Fruit fly (Drosophila melanogaster) whole organism, embryonic: ENCODE data around the gene CG13862.
A peak's percentile ranks its signal among the peaks of the same experiment; 100 is the strongest.

Experiments used
- Atf6 ChIP-seq: fragments of 200-800 bp; sonication (Bioruptor generic); IDR thresholded peaks from 2 replicates; pipeline ENCODE4 v1.3.6; 2022; ENCODE audit warnings: missing biosample characterization, missing genetic modification characterization
- CG10565 ChIP-seq: fragments of 200-800 bp; sonication (Bioruptor generic); optimal IDR thresholded peaks from 3 replicates; lab custom pipeline; 2016; ENCODE audit warnings: missing biosample characterization, mild to moderate bottlenecking, missing genetic modification characterization
- CG10959 ChIP-seq: fragments of 200-800 bp; sonication (Bioruptor generic); IDR thresholded peaks from 2 replicates; pipeline ENCODE4 v1.3.6; 2022; ENCODE audit warnings: missing biosample characterization, missing genetic modification characterization
- CG13624 ChIP-seq: fragments of 200-800 bp; sonication (Bioruptor generic); optimal IDR thresholded peaks from 2 replicates; lab custom pipeline; 2016; ENCODE audit warnings: missing biosample characterization, missing genetic modification characterization
- CG17385 ChIP-seq: fragments of 200-800 bp; sonication (Bioruptor generic); optimal IDR thresholded peaks from 3 replicates; lab custom pipeline; 2018; ENCODE audit warnings: missing biosample characterization, mild to moderate bottlenecking, missing genetic modification characterization
- CG17912 ChIP-seq: fragments of 200-800 bp; sonication (Bioruptor generic); optimal IDR thresholded peaks from 2 replicates; lab custom pipeline; 2018; ENCODE audit warnings: missing biosample characterization, mild to moderate bottlenecking, missing genetic modification characterization
- CG2116 ChIP-seq: fragments of 200-800 bp; sonication (Bioruptor generic); optimal IDR thresholded peaks from 3 replicates; lab custom pipeline; 2018; ENCODE audit warnings: missing biosample characterization, mild to moderate bottlenecking, missing genetic modification characterization
- CG2199 ChIP-seq: fragments of 200-800 bp; sonication (Bioruptor generic); IDR thresholded peaks from 3 replicates; pipeline ENCODE4 v1.3.6; 2022; ENCODE audit warnings: missing biosample characterization, missing genetic modification characterization
- CG31224 ChIP-seq: fragments of 200-800 bp; sonication (Bioruptor generic); IDR thresholded peaks from 2 replicates; pipeline ENCODE4 v1.3.6; 2022; ENCODE audit warnings: missing biosample characterization, missing genetic modification characterization
- CG32772 ChIP-seq: fragments of 200-800 bp; sonication (Bioruptor generic); IDR thresholded peaks from 2 replicates; pipeline ENCODE4 v1.3.6; 2022; ENCODE audit warnings: missing biosample characterization, missing genetic modification characterization
- CG4404 ChIP-seq: fragments of 200-800 bp; sonication (Bioruptor generic); IDR thresholded peaks from 2 replicates; pipeline ENCODE4 v1.3.6; 2022; ENCODE audit warnings: missing biosample characterization, missing genetic modification characterization
- CG4707 ChIP-seq: fragments of 200-800 bp; sonication (Bioruptor generic); optimal IDR thresholded peaks from 2 replicates; lab custom pipeline; 2018; ENCODE audit warnings: missing biosample characterization, mild to moderate bottlenecking, missing genetic modification characterization, moderate library complexity
- CG5180 ChIP-seq: fragments of 200-800 bp; sonication (Bioruptor generic); optimal IDR thresholded peaks from 3 replicates; lab custom pipeline; 2017; ENCODE audit warnings: missing biosample characterization, missing genetic modification characterization, mild to moderate bottlenecking, moderate library complexity, missing genetic modification reagents
- CG6765 ChIP-seq: fragments of 200-800 bp; sonication (Bioruptor generic); optimal IDR thresholded peaks from 3 replicates; lab custom pipeline; 2017; ENCODE audit warnings: missing biosample characterization, mild to moderate bottlenecking, missing genetic modification characterization
- CG6854 ChIP-seq: fragments of 200-800 bp; sonication (Bioruptor generic); optimal IDR thresholded peaks from 3 replicates; lab custom pipeline; 2017; ENCODE audit warnings: missing biosample characterization, mild to moderate bottlenecking, missing genetic modification characterization
- CG7271 ChIP-seq: fragments of 200-800 bp; sonication (Bioruptor generic); optimal IDR thresholded peaks from 2 replicates; lab custom pipeline; 2018; ENCODE audit warnings: missing biosample characterization, mild to moderate bottlenecking, missing genetic modification characterization, moderate library complexity
- CG7963 ChIP-seq: fragments of 200-800 bp; sonication (Bioruptor generic); IDR thresholded peaks from 3 replicates; pipeline ENCODE4 v1.3.6; 2022; ENCODE audit warnings: missing biosample characterization, missing genetic modification characterization; ENCODE audit not compliant: partially characterized antibody
- CG7987 ChIP-seq: fragments of 200-800 bp; sonication (Bioruptor generic); optimal IDR thresholded peaks from 2 replicates; lab custom pipeline; 2018; ENCODE audit warnings: missing biosample characterization, mild to moderate bottlenecking, missing genetic modification characterization, moderate library complexity
- CG8089 ChIP-seq: fragments of 200-800 bp; sonication (Bioruptor generic); optimal IDR thresholded peaks from 3 replicates; lab custom pipeline; 2016; ENCODE audit warnings: missing biosample characterization, missing genetic modification characterization
- CG8924 ChIP-seq: fragments of 200-800 bp; optimal IDR thresholded peaks from 3 replicates; lab custom pipeline; 2019; ENCODE audit warnings: missing biosample characterization, mild to moderate bottlenecking, missing genetic modification characterization, moderate library complexity
- CG8944 ChIP-seq: fragments of 200-800 bp; sonication (Bioruptor generic); optimal IDR thresholded peaks from 3 replicates; lab custom pipeline; 2016; ENCODE audit warnings: missing biosample characterization, missing genetic modification characterization
- Chrac-16 ChIP-seq: fragments of 200-800 bp; sonication (Bioruptor generic); optimal IDR thresholded peaks from 3 replicates; lab custom pipeline; 2016; ENCODE audit warnings: missing biosample characterization, missing genetic modification characterization
- Dad ChIP-seq: fragments of 200-800 bp; sonication (Bioruptor generic); optimal IDR thresholded peaks from 3 replicates; lab custom pipeline; 2016; ENCODE audit warnings: missing biosample characterization, missing genetic modification characterization
- Dip2 ChIP-seq: fragments of 200-800 bp; sonication (Bioruptor generic); IDR thresholded peaks from 2 replicates; pipeline ENCODE4 v1.3.6; 2022; ENCODE audit warnings: missing biosample characterization, missing genetic modification characterization
- Gsc ChIP-seq: fragments of 200-800 bp; sonication (Bioruptor generic); IDR thresholded peaks from 2 replicates; pipeline ENCODE4 v1.3.6; 2022; ENCODE audit warnings: missing biosample characterization, missing genetic modification characterization
- HLHmδ ChIP-seq: fragments of 200-800 bp; sonication (Bioruptor generic); optimal IDR thresholded peaks from 2 replicates; lab custom pipeline; 2018; ENCODE audit warnings: missing biosample characterization, mild to moderate bottlenecking, missing genetic modification characterization, moderate library complexity
- NK7.1 ChIP-seq: fragments of 200-800 bp; sonication (Bioruptor generic); optimal IDR thresholded peaks from 3 replicates; lab custom pipeline; 2016; ENCODE audit warnings: missing biosample characterization, missing genetic modification characterization
- Neu2 ChIP-seq: fragments of 200-800 bp; sonication (Bioruptor generic); optimal IDR thresholded peaks from 3 replicates; lab custom pipeline; 2016; ENCODE audit warnings: missing biosample characterization, missing genetic modification characterization, borderline replicate concordance
- Pdp1 ChIP-seq, 2 experiments: fragments of 200-800 bp; sonication (Bioruptor generic); optimal IDR thresholded peaks; 3 replicates each; lab custom pipeline; 2016; ENCODE audit warnings: missing biosample characterization in 2 of 2, missing genetic modification characterization in 2 of 2, mild to moderate bottlenecking in 1 of 2, moderate library complexity in 1 of 2
- Poxn ChIP-seq: fragments of 200-800 bp; sonication (Bioruptor generic); IDR thresholded peaks from 2 replicates; pipeline ENCODE4 v1.3.6; 2022; ENCODE audit warnings: missing biosample characterization, missing genetic modification characterization
- Tbp ChIP-seq: fragments of >200 bp; optimal IDR thresholded peaks from 2 replicates; lab custom pipeline; 2018; ENCODE audit warnings: missing biosample characterization, missing genetic modification characterization
- aop ChIP-seq: fragments of 200-800 bp; sonication (Bioruptor generic); IDR thresholded peaks from 2 replicates; pipeline ENCODE4 v1.3.6; 2022; ENCODE audit warnings: missing biosample characterization, missing genetic modification characterization
- bigmax ChIP-seq: fragments of 200-800 bp; sonication (Bioruptor generic); optimal IDR thresholded peaks from 2 replicates; lab custom pipeline; 2018; ENCODE audit warnings: missing biosample characterization, mild to moderate bottlenecking, missing genetic modification characterization
- cg ChIP-seq: fragments of 200-800 bp; sonication (Bioruptor generic); optimal IDR thresholded peaks from 3 replicates; lab custom pipeline; 2019; ENCODE audit warnings: missing biosample characterization, mild to moderate bottlenecking, missing genetic modification characterization, moderate library complexity
- chm ChIP-seq: fragments of 200-800 bp; sonication (Bioruptor generic); IDR thresholded peaks from 2 replicates; pipeline ENCODE4 v1.3.6; 2022; ENCODE audit warnings: missing biosample characterization, missing genetic modification characterization
- dan ChIP-seq: fragments of 200-800 bp; sonication (Bioruptor generic); IDR thresholded peaks from 2 replicates; pipeline ENCODE4 v1.3.6; 2022; ENCODE audit warnings: missing biosample characterization, missing genetic modification characterization
- dm ChIP-seq: fragments of 200-800 bp; sonication (Bioruptor generic); optimal IDR thresholded peaks from 3 replicates; lab custom pipeline; 2016; ENCODE audit warnings: missing biosample characterization, missing genetic modification characterization
- gro ChIP-seq: fragments of 200-800 bp; sonication (Bioruptor generic); optimal IDR thresholded peaks from 2 replicates; lab custom pipeline; 2016; ENCODE audit warnings: missing biosample characterization, missing genetic modification characterization
- gsb-n ChIP-seq: fragments of 200-800 bp; sonication (Bioruptor generic); optimal IDR thresholded peaks from 3 replicates; lab custom pipeline; 2018; ENCODE audit warnings: missing biosample characterization, mild to moderate bottlenecking, missing genetic modification characterization
- lmd ChIP-seq: fragments of 200-800 bp; sonication (Bioruptor generic); IDR thresholded peaks from 2 replicates; pipeline ENCODE4 v1.3.6; 2022; ENCODE audit warnings: missing biosample characterization, missing genetic modification characterization
- lov ChIP-seq, 2 experiments: fragments of 200-800 bp in 1 of 2; fragments of >200 bp in 1 of 2; sonication (Bioruptor generic) in 1 of 2; IDR thresholded peaks in 1 of 2; optimal IDR thresholded peaks in 1 of 2; 2 replicates in 1 of 2; 3 replicates in 1 of 2; pipeline versions ENCODE4 v1.3.6 to Lab custom; 2017 to 2022; ENCODE audit warnings: missing biosample characterization in 1 of 2, missing genetic modification characterization in 1 of 2
- pho ChIP-seq: fragments of 200-800 bp; sonication (Bioruptor generic); optimal IDR thresholded peaks from 2 replicates; lab custom pipeline; 2016; ENCODE audit warnings: missing biosample characterization, missing genetic modification characterization
- ranshi ChIP-seq: fragments of 200-800 bp; sonication (Bioruptor generic); IDR thresholded peaks from 2 replicates; pipeline ENCODE4 v1.3.6; 2022; ENCODE audit warnings: missing biosample characterization, missing genetic modification characterization
- sc ChIP-seq, 3 experiments: fragments of >200 bp in 2 of 3; fragments of 200-800 bp in 1 of 3; sonication (Bioruptor generic) in 1 of 3; optimal IDR thresholded peaks; 2 replicates in 2 of 3; 3 replicates in 1 of 3; lab custom pipeline; 2017; ENCODE audit warnings: mild to moderate bottlenecking in 1 of 3, missing biosample characterization in 1 of 3, missing genetic modification characterization in 1 of 3, missing genetic modification reagents in 1 of 3
- sim ChIP-seq: fragments of 200-800 bp; sonication (Bioruptor generic); IDR thresholded peaks from 2 replicates; pipeline ENCODE4 v1.3.6; 2022; ENCODE audit warnings: missing biosample characterization, missing genetic modification characterization
- tio ChIP-seq: fragments of 200-800 bp; sonication (Bioruptor generic); optimal IDR thresholded peaks from 2 replicates; lab custom pipeline; 2017; ENCODE audit warnings: missing biosample characterization, missing genetic modification characterization, inconsistent platforms
- trem ChIP-seq: fragments of 200-800 bp; optimal IDR thresholded peaks from 3 replicates; lab custom pipeline; 2019; ENCODE audit warnings: missing biosample characterization, mild to moderate bottlenecking, missing genetic modification characterization, moderate library complexity
- ttk ChIP-seq: fragments of 200-800 bp; sonication (Bioruptor generic); IDR thresholded peaks from 2 replicates; pipeline ENCODE4 v2.1.2; 2022; ENCODE audit warnings: missing biosample characterization, missing genetic modification characterization
- zf30C ChIP-seq: fragments of 200-800 bp; sonication (Bioruptor generic); optimal IDR thresholded peaks from 3 replicates; lab custom pipeline; 2018; ENCODE audit warnings: missing biosample characterization, mild to moderate bottlenecking, missing genetic modification characterization

CG13862 gene

dm6 chr3R:22367126-22368076 is 35.6 kb downstream of the CG13862 start, which contains the start of the genes Polr3F and PyK (continued):
- no peak for TF ChIP-seq tio (GFP tag; lab: Kevin White, UChicago)
- TF ChIP-seq aop (GFP tag; lab: Robert Waterston, UW), result no peak
- TF ChIP-seq gro (GFP tag; lab: Kevin White, UChicago), result no peak
- TF ChIP-seq zf30C (GFP tag; lab: Kevin White, UChicago), result no peak
- no peak for TF ChIP-seq lmd (GFP tag; lab: Robert Waterston, UW)
- peak; percentile 25 for TF ChIP-seq cg (GFP tag; lab: Kevin White, UChicago)
- no peak for TF ChIP-seq CG2199 (GFP tag; lab: Robert Waterston, UW)
- no peak for TF ChIP-seq CG5180
- no peak for TF ChIP-seq CG17912
- no peak for TF ChIP-seq CG6765 (GFP tag; lab: Kevin White, UChicago)
- peak; percentile 98 for TF ChIP-seq CG17385 (GFP tag; lab: Kevin White, UChicago)
- TF ChIP-seq CG13624, result no peak
- TF ChIP-seq CG10565, result no peak
- no peak for TF ChIP-seq CG4707 (GFP tag; lab: Kevin White, UChicago)
- TF ChIP-seq Tbp, result no peak
- no peak for TF ChIP-seq sim (GFP tag; lab: Robert Waterston, UW)
- TF ChIP-seq CG7987 (GFP tag; lab: Kevin White, UChicago), result no peak
- no peak for TF ChIP-seq Dip2 (GFP tag; lab: Robert Waterston, UW)
- TF ChIP-seq dan (GFP tag; lab: Robert Waterston, UW), result no peak
- TF ChIP-seq CG8089 (GFP tag; lab: Kevin White, UChicago), result no peak
- TF ChIP-seq CG7963, result no peak
- TF ChIP-seq CG6854, result no peak
- TF ChIP-seq Dad (GFP tag; lab: Kevin White, UChicago), result peak; percentile 8
- TF ChIP-seq CG32772 (GFP tag; lab: Robert Waterston, UW), result no peak
- peak; percentile 25 for TF ChIP-seq pho
- peak; percentile 32 for TF ChIP-seq CG2116 (GFP tag; lab: Kevin White, UChicago)
- no peak for TF ChIP-seq Gsc (GFP tag; lab: Robert Waterston, UW)
- TF ChIP-seq lov (optimal IDR thresholded peaks at IDR 0.05; lab: Kevin White, UChicago), result no peak
- TF ChIP-seq lov (GFP tag; IDR thresholded peaks at IDR 0.05; lab: Robert Waterston, UW), result no peak
- TF ChIP-seq ttk, result no peak
- no peak for TF ChIP-seq CG10959
- TF ChIP-seq Poxn (GFP tag; lab: Robert Waterston, UW), result no peak
- TF ChIP-seq chm (GFP tag; lab: Robert Waterston, UW), result no peak
- no peak for TF ChIP-seq sc (optimal IDR thresholded peaks at IDR 0.05; lab: Kevin White, UChicago)
- no peak for TF ChIP-seq sc (GFP tag; optimal IDR thresholded peaks at IDR 0.05; lab: Kevin White, UChicago)
- peak in 1 of 2 experiments; percentile 79 for TF ChIP-seq Pdp1 (GFP tag; optimal IDR thresholded peaks at IDR 0.05; lab: Kevin White, UChicago)
- TF ChIP-seq HLHmδ (GFP tag; lab: Kevin White, UChicago), result no peak
- TF ChIP-seq bigmax, result no peak
- TF ChIP-seq trem (tag; lab: Kevin White, UChicago), result peak; percentile 57
- TF ChIP-seq ranshi (GFP tag; lab: Robert Waterston, UW), result no peak
- no peak for TF ChIP-seq CG4404 (GFP tag; lab: Robert Waterston, UW)
- peak; percentile 25 for TF ChIP-seq dm (GFP tag; lab: Kevin White, UChicago)
- TF ChIP-seq CG31224 (GFP tag; lab: Robert Waterston, UW), result no peak
- peak; percentile 34 for TF ChIP-seq CG8924
- peak; percentile 8 for TF ChIP-seq Chrac-16 (GFP tag; lab: Kevin White, UChicago)
- no peak for TF ChIP-seq Neu2 (GFP tag; lab: Kevin White, UChicago)
- no peak for TF ChIP-seq CG8944 (GFP tag; lab: Kevin White, UChicago)
- TF ChIP-seq CG7271 (tag; lab: Kevin White, UChicago), result no peak
- TF ChIP-seq Atf6, result peak; percentile 48; the same call in 1 of the 2 replicates
- TF ChIP-seq NK7.1 (GFP tag; lab: Kevin White, UChicago), result no peak
- TF ChIP-seq gsb-n (tag; lab: Kevin White, UChicago), result peak; percentile 13
